Fruit fly (Drosophila melanogaster) whole organism, embryonic: Measurements from ENCODE around the gene r2d2.

Source experiments
- Awh ChIP-seq: fragments of 200-800 bp; sonication (Bioruptor generic); IDR thresholded peaks from 2 replicates; pipeline ENCODE4, ENCODE4 v1.3.6; 2022; ENCODE audit warnings: missing biosample characterization, missing genetic modification characterization
- B-H2 ChIP-seq: fragments of 200-800 bp; sonication (Bioruptor generic); optimal IDR thresholded peaks from 2 replicates; lab custom pipeline; 2018; ENCODE audit warnings: missing biosample characterization, mild to moderate bottlenecking, missing genetic modification characterization
- Bgb ChIP-seq: fragments of 200-800 bp; sonication (Bioruptor generic); IDR thresholded peaks from 2 replicates; pipeline ENCODE4 v1.3.6; 2022; ENCODE audit warnings: missing biosample characterization, missing genetic modification characterization; ENCODE audit not compliant: partially characterized antibody
- CG10431 ChIP-seq: fragments of 200-800 bp; sonication (Bioruptor generic); optimal IDR thresholded peaks from 3 replicates; lab custom pipeline; 2018; ENCODE audit warnings: missing biosample characterization, mild to moderate bottlenecking, missing genetic modification characterization
- CG10654 ChIP-seq: fragments of 200-800 bp; sonication (Bioruptor generic); optimal IDR thresholded peaks from 2 replicates; lab custom pipeline; 2016; ENCODE audit warnings: missing biosample characterization, missing genetic modification characterization
- CG11695 ChIP-seq: fragments of 200-800 bp; sonication (Bioruptor generic); IDR thresholded peaks from 3 replicates; pipeline ENCODE4 v1.3.6; 2022; ENCODE audit warnings: missing biosample characterization, missing genetic modification characterization
- CG12104 ChIP-seq: fragments of 200-800 bp; sonication (Bioruptor generic); optimal IDR thresholded peaks from 3 replicates; lab custom pipeline; 2016; ENCODE audit warnings: missing biosample characterization, missing genetic modification characterization
- CG12219 ChIP-seq: fragments of 200-800 bp; sonication (Bioruptor generic); optimal IDR thresholded peaks from 3 replicates; lab custom pipeline; 2018; ENCODE audit warnings: missing biosample characterization, mild to moderate bottlenecking, missing genetic modification characterization
- CG12236 ChIP-seq: fragments of 200-800 bp; sonication (Bioruptor generic); optimal IDR thresholded peaks from 2 replicates; lab custom pipeline; 2016; ENCODE audit warnings: missing biosample characterization, missing genetic modification characterization
- CG13894 ChIP-seq: fragments of 200-800 bp; sonication (Bioruptor generic); optimal IDR thresholded peaks from 3 replicates; lab custom pipeline; 2018; ENCODE audit warnings: missing biosample characterization, mild to moderate bottlenecking, missing genetic modification characterization, moderate library complexity
- CG15514 ChIP-seq: fragments of 200-800 bp; sonication (Bioruptor generic); optimal IDR thresholded peaks from 3 replicates; lab custom pipeline; 2017; ENCODE audit warnings: missing biosample characterization, missing genetic modification characterization, mild to moderate bottlenecking, moderate library complexity, missing genetic modification reagents
- CG17186 ChIP-seq: fragments of 200-800 bp; sonication (Bioruptor generic); optimal IDR thresholded peaks from 3 replicates; lab custom pipeline; 2017; ENCODE audit warnings: missing biosample characterization, missing genetic modification reagents, missing genetic modification characterization
- CG17912 ChIP-seq: fragments of 200-800 bp; sonication (Bioruptor generic); optimal IDR thresholded peaks from 2 replicates; lab custom pipeline; 2018; ENCODE audit warnings: missing biosample characterization, mild to moderate bottlenecking, missing genetic modification characterization
- CG2202 ChIP-seq: fragments of 200-800 bp; sonication (Bioruptor generic); optimal IDR thresholded peaks from 2 replicates; lab custom pipeline; 2018; ENCODE audit warnings: missing biosample characterization, mild to moderate bottlenecking, missing genetic modification characterization
- CG31224 ChIP-seq: fragments of 200-800 bp; sonication (Bioruptor generic); IDR thresholded peaks from 2 replicates; pipeline ENCODE4 v1.3.6; 2022; ENCODE audit warnings: missing biosample characterization, missing genetic modification characterization
- CG33213 ChIP-seq: fragments of 200-800 bp; sonication (Bioruptor generic); optimal IDR thresholded peaks from 3 replicates; lab custom pipeline; 2016; ENCODE audit warnings: missing biosample characterization, missing genetic modification characterization
- CG34376 ChIP-seq: fragments of 200-800 bp; sonication (Bioruptor generic); optimal IDR thresholded peaks from 2 replicates; lab custom pipeline; 2018; ENCODE audit warnings: missing biosample characterization, mild to moderate bottlenecking, missing genetic modification characterization
- CG4328 ChIP-seq: fragments of 200-800 bp; sonication (Bioruptor generic); optimal IDR thresholded peaks from 3 replicates; lab custom pipeline; 2017; ENCODE audit warnings: missing biosample characterization, missing genetic modification reagents, missing genetic modification characterization
- CG4854 ChIP-seq: fragments of 200-800 bp; sonication (Bioruptor generic); optimal IDR thresholded peaks from 2 replicates; lab custom pipeline; 2016; ENCODE audit warnings: missing biosample characterization, missing genetic modification characterization, inconsistent platforms
- CG7271 ChIP-seq: fragments of 200-800 bp; sonication (Bioruptor generic); optimal IDR thresholded peaks from 2 replicates; lab custom pipeline; 2018; ENCODE audit warnings: missing biosample characterization, mild to moderate bottlenecking, missing genetic modification characterization, moderate library complexity
- CG7357 ChIP-seq: fragments of 200-800 bp; sonication (Bioruptor generic); IDR thresholded peaks from 3 replicates; pipeline ENCODE4 v1.3.6; 2022; ENCODE audit warnings: missing biosample characterization, missing genetic modification characterization
- CG7556 ChIP-seq: fragments of 200-800 bp; sonication (Bioruptor generic); optimal IDR thresholded peaks from 2 replicates; lab custom pipeline; 2017; ENCODE audit warnings: missing biosample characterization, mild to moderate bottlenecking, missing genetic modification characterization
- CG8089 ChIP-seq: fragments of 200-800 bp; sonication (Bioruptor generic); optimal IDR thresholded peaks from 3 replicates; lab custom pipeline; 2016; ENCODE audit warnings: missing biosample characterization, missing genetic modification characterization
- CG9215 ChIP-seq: fragments of 200-800 bp; sonication (Bioruptor generic); IDR thresholded peaks from 2 replicates; pipeline ENCODE4 v1.3.6; 2022; ENCODE audit warnings: missing biosample characterization, missing genetic modification characterization
- Dbx ChIP-seq: fragments of 200-800 bp; sonication (Bioruptor generic); IDR thresholded peaks from 3 replicates; pipeline ENCODE4 v1.3.6; 2022; ENCODE audit warnings: missing biosample characterization, missing genetic modification characterization
- Doc3 ChIP-seq: fragments of 200-800 bp; sonication (Bioruptor generic); IDR thresholded peaks from 3 replicates; pipeline ENCODE4 v1.3.6; 2022; ENCODE audit warnings: missing biosample characterization, missing genetic modification characterization; ENCODE audit not compliant: partially characterized antibody
- HLHmδ ChIP-seq: fragments of 200-800 bp; sonication (Bioruptor generic); optimal IDR thresholded peaks from 2 replicates; lab custom pipeline; 2018; ENCODE audit warnings: missing biosample characterization, mild to moderate bottlenecking, missing genetic modification characterization, moderate library complexity
- PHDP ChIP-seq: fragments of 200-800 bp; sonication (Bioruptor generic); optimal IDR thresholded peaks from 3 replicates; lab custom pipeline; 2018; ENCODE audit warnings: missing biosample characterization, mild to moderate bottlenecking, missing genetic modification characterization, moderate library complexity
- Six4 ChIP-seq: fragments of 200-800 bp; sonication (Bioruptor generic); optimal IDR thresholded peaks from 2 replicates; lab custom pipeline; 2016; ENCODE audit warnings: missing biosample characterization, missing genetic modification characterization
- Xrp1 ChIP-seq: fragments of 200-800 bp; sonication (Bioruptor generic); IDR thresholded peaks from 2 replicates; pipeline ENCODE4 v1.3.6; 2022; ENCODE audit warnings: missing biosample characterization, missing genetic modification characterization
- ash1 ChIP-seq: fragments of 200-800 bp; sonication (Bioruptor generic); optimal IDR thresholded peaks from 2 replicates; lab custom pipeline; 2018; ENCODE audit warnings: missing biosample characterization, mild to moderate bottlenecking, missing genetic modification characterization
- bigmax ChIP-seq: fragments of 200-800 bp; sonication (Bioruptor generic); optimal IDR thresholded peaks from 2 replicates; lab custom pipeline; 2018; ENCODE audit warnings: missing biosample characterization, mild to moderate bottlenecking, missing genetic modification characterization
- chn ChIP-seq: fragments of 200-800 bp; sonication (Bioruptor generic); optimal IDR thresholded peaks from 2 replicates; lab custom pipeline; 2016; ENCODE audit warnings: missing biosample characterization, missing genetic modification characterization
- dmrt99B ChIP-seq: fragments of 200-800 bp; sonication (Bioruptor generic); optimal IDR thresholded peaks from 2 replicates; lab custom pipeline; 2018; ENCODE audit warnings: missing biosample characterization, mild to moderate bottlenecking, missing genetic modification characterization, moderate library complexity
- eyg ChIP-seq: fragments of 200-800 bp; sonication (Bioruptor generic); optimal IDR thresholded peaks from 3 replicates; lab custom pipeline; 2016; ENCODE audit warnings: missing biosample characterization, missing genetic modification characterization
- fd64A ChIP-seq: fragments of 200-800 bp; sonication (Bioruptor generic); optimal IDR thresholded peaks from 3 replicates; lab custom pipeline; 2018; ENCODE audit warnings: missing biosample characterization, mild to moderate bottlenecking, missing genetic modification characterization
- gce ChIP-seq: fragments of 200-800 bp; sonication (Bioruptor generic); IDR thresholded peaks from 3 replicates; pipeline ENCODE4 v1.3.6; 2022; ENCODE audit warnings: missing biosample characterization, missing genetic modification characterization
- gt ChIP-seq: fragments of 200-800 bp; sonication (Bioruptor generic); IDR thresholded peaks from 2 replicates; pipeline ENCODE4 v1.3.6; 2022; ENCODE audit warnings: missing biosample characterization, missing genetic modification characterization
- insv ChIP-seq, 2 experiments: fragments of 200-800 bp; sonication (Bioruptor generic); optimal IDR thresholded peaks; 3 replicates each; lab custom pipeline; 2016 to 2018; ENCODE audit warnings: missing biosample characterization in 2 of 2, missing genetic modification characterization in 2 of 2
- kah ChIP-seq: fragments of 200-800 bp; sonication (Bioruptor generic); optimal IDR thresholded peaks from 2 replicates; lab custom pipeline; 2018; ENCODE audit warnings: missing biosample characterization, mild to moderate bottlenecking, missing genetic modification characterization
- mirr ChIP-seq: fragments of 200-800 bp; sonication (Bioruptor generic); optimal IDR thresholded peaks from 3 replicates; lab custom pipeline; 2018; ENCODE audit warnings: missing biosample characterization, mild to moderate bottlenecking, missing genetic modification characterization
- rib ChIP-seq: fragments of 200-800 bp; sonication (Bioruptor generic); IDR thresholded peaks from 2 replicates; pipeline ENCODE4 v1.3.6; 2022; ENCODE audit warnings: missing biosample characterization, missing genetic modification characterization
- scrt ChIP-seq: fragments of 200-800 bp; sonication (Bioruptor generic); optimal IDR thresholded peaks from 2 replicates; lab custom pipeline; 2018; ENCODE audit warnings: missing biosample characterization, mild to moderate bottlenecking, missing genetic modification characterization, moderate library complexity
- sens ChIP-seq: fragments of 200-800 bp; sonication (Bioruptor generic); peaks from one replicate; lab custom pipeline; 2016; ENCODE audit warnings: missing biosample characterization, missing genetic modification characterization
- seq ChIP-seq: fragments of 200-800 bp; sonication (Bioruptor generic); IDR thresholded peaks from 2 replicates; pipeline ENCODE4 v1.3.6; 2022; ENCODE audit warnings: missing biosample characterization, missing genetic modification characterization
- stwl ChIP-seq: fragments of 200-800 bp; sonication (Bioruptor generic); optimal IDR thresholded peaks from 3 replicates; lab custom pipeline; 2018; ENCODE audit warnings: missing biosample characterization, mild to moderate bottlenecking, missing genetic modification characterization, moderate library complexity
- tgo ChIP-seq: fragments of 200-800 bp; sonication (Bioruptor generic); IDR thresholded peaks from 3 replicates; pipeline ENCODE4 v1.3.6; 2022; ENCODE audit warnings: missing biosample characterization, missing genetic modification characterization
- tll ChIP-seq, 2 experiments: fragments of 200-800 bp in 1 of 2; fragments of >200 bp in 1 of 2; sonication (Bioruptor generic) in 1 of 2; optimal IDR thresholded peaks; 2 replicates each; lab custom pipeline; 2017 to 2019; ENCODE audit warnings: missing biosample characterization in 2 of 2, missing genetic modification characterization in 2 of 2, mild to moderate bottlenecking in 1 of 2, moderate library complexity in 1 of 2
- trem ChIP-seq: fragments of 200-800 bp; optimal IDR thresholded peaks from 3 replicates; lab custom pipeline; 2019; ENCODE audit warnings: missing biosample characterization, mild to moderate bottlenecking, missing genetic modification characterization, moderate library complexity

Gene r2d2

dm6 chr2L:7813357-7813756, 13.4 kb downstream of the r2d2 start (continued):
- TF ChIP-seq CG9215 (GFP tag; lab: Robert Waterston, UW) (peak; percentile 28; the same call in 1 of the 2 replicates), Six4 (GFP tag; lab: Kevin White, UChicago) (no peak), sens (GFP tag; lab: Kevin White, UChicago) (peak; percentile 77), CG17912 (GFP tag; lab: Kevin White, UChicago) (no peak), dmrt99B (tag; lab: Kevin White, UChicago) (peak; percentile 43), CG17186 (GFP tag; lab: Kevin White, UChicago) (peak; percentile 26), chn (GFP tag; lab: Kevin White, UChicago) (no peak), tll (GFP tag; optimal IDR thresholded peaks at IDR 0.05; lab: Kevin White, UChicago) (no peak), CG8089 (GFP tag; lab: Kevin White, UChicago) (no peak), CG31224 (GFP tag; lab: Robert Waterston, UW) (no peak), CG4854 (GFP tag; lab: Kevin White, UChicago) (peak; percentile 32), CG10654 (GFP tag; lab: Kevin White, UChicago) (peak; percentile 38), Xrp1 (GFP tag; lab: Robert Waterston, UW) (peak; percentile 62), CG12104 (GFP tag; lab: Kevin White, UChicago) (peak; percentile 64), CG7357 (no peak), CG13894 (peak; percentile 87), eyg (GFP tag; lab: Kevin White, UChicago) (peak; percentile 70), CG34376 (peak; percentile 52), Doc3 (GFP tag; lab: Robert Waterston, UW) (no peak), Dbx (GFP tag; lab: Robert Waterston, UW) (peak; percentile 29; the same call in 1 of the 3 replicates), CG7271 (no peak), CG2202 (tag; lab: Kevin White, UChicago) (no peak), CG12236 (GFP tag; lab: Kevin White, UChicago) (no peak), CG12219 (GFP tag; lab: Kevin White, UChicago) (peak; percentile 25), Awh (peak; percentile 84), scrt (GFP tag; lab: Kevin White, UChicago) (peak; percentile 53), CG15514 (GFP tag; lab: Kevin White, UChicago) (peak; percentile 53), CG33213 (peak; percentile 69), seq (GFP tag; lab: Robert Waterston, UW) (peak; percentile 56; the same call in 1 of the 2 replicates), Bgb (GFP tag; lab: Robert Waterston, UW) (no peak), fd64A (peak; percentile 81), rib (peak; percentile 63; the same call in 1 of the 2 replicates), B-H2 (GFP tag; lab: Kevin White, UChicago) (peak; percentile 69), mirr (peak; percentile 93), CG4328 (GFP tag; lab: Kevin White, UChicago) (peak; percentile 85), bigmax (GFP tag; lab: Kevin White, UChicago) (peak; percentile 24), CG10431 (GFP tag; lab: Kevin White, UChicago) (peak; percentile 38), kah (GFP tag; lab: Kevin White, UChicago) (no peak), ash1 (peak; percentile 56), gce (GFP tag; lab: Robert Waterston, UW) (0 out of 3 replicates have a peak, but pooled peaks have one; percentile 20), HLHmδ (peak; percentile 37), CG7556 (GFP tag; lab: Kevin White, UChicago) (peak; percentile 34), tgo (GFP tag; lab: Robert Waterston, UW) (peak; percentile 27; the same call in 1 of the 3 replicates), CG11695 (GFP tag; lab: Robert Waterston, UW) (0 out of 3 replicates have a peak, but pooled peaks have one; percentile 24), gt (GFP tag; lab: Robert Waterston, UW) (no peak), stwl (no peak), trem (tag; lab: Kevin White, UChicago) (no peak), insv (GFP tag; optimal IDR thresholded peaks at IDR 0.05; lab: Kevin White, UChicago) (peak in 1 of 2 experiments; percentile 23), PHDP (tag; lab: Kevin White, UChicago) (peak; percentile 57)
- TF ChIP-seq, all 482 proteins: peak for 188
